Fruit fly (Drosophila melanogaster) whole organism, adult: Measurements from ENCODE around the gene mesh.

Experiments used
- CG11617 ChIP-seq: fragments of 200-800 bp; sonication (Bioruptor generic); optimal IDR thresholded peaks from 2 replicates; lab custom pipeline; 2017; ENCODE audit warnings: mild to moderate bottlenecking, missing biosample characterization, missing genetic modification reagents, missing genetic modification characterization
- CG12768 ChIP-seq: fragments of 200-800 bp; sonication (Bioruptor generic); optimal IDR thresholded peaks from 2 replicates; lab custom pipeline; 2017; ENCODE audit warnings: missing biosample characterization, missing genetic modification characterization, mild to moderate bottlenecking, moderate library complexity, missing genetic modification reagents
- CG14711 ChIP-seq: fragments of 200-800 bp; sonication (Bioruptor generic); optimal IDR thresholded peaks from 2 replicates; lab custom pipeline; 2018; ENCODE audit warnings: missing biosample characterization, mild to moderate bottlenecking, missing genetic modification characterization, moderate library complexity
- CG1620 ChIP-seq: fragments of 200-800 bp; sonication (Bioruptor generic); optimal IDR thresholded peaks from 2 replicates; lab custom pipeline; 2016; ENCODE audit warnings: missing biosample characterization, missing genetic modification characterization
- CG33017 ChIP-seq: fragments of 200-800 bp; sonication (Bioruptor generic); optimal IDR thresholded peaks from 2 replicates; lab custom pipeline; 2018; ENCODE audit warnings: missing biosample characterization, mild to moderate bottlenecking, missing genetic modification characterization, moderate library complexity
- CG5204 ChIP-seq: fragments of 200-800 bp; sonication (Bioruptor generic); optimal IDR thresholded peaks from 2 replicates; lab custom pipeline; 2016; ENCODE audit warnings: missing biosample characterization, missing genetic modification characterization
- CG7045 ChIP-seq: fragments of 200-800 bp; sonication (Bioruptor generic); optimal IDR thresholded peaks from 2 replicates; lab custom pipeline; 2017; ENCODE audit warnings: missing biosample characterization, mild to moderate bottlenecking, missing genetic modification characterization
- CG7101 ChIP-seq: fragments of 200-800 bp; sonication (Bioruptor generic); optimal IDR thresholded peaks from 2 replicates; lab custom pipeline; 2018; ENCODE audit warnings: missing biosample characterization, mild to moderate bottlenecking, missing genetic modification characterization, moderate library complexity
- Clk ChIP-seq: fragments of 200-800 bp; sonication (Bioruptor generic); optimal IDR thresholded peaks from 2 replicates; lab custom pipeline; 2017; ENCODE audit warnings: missing biosample characterization, missing genetic modification characterization
- Hr96 ChIP-seq: fragments of 200-800 bp; sonication (Bioruptor generic); optimal IDR thresholded peaks from 2 replicates; lab custom pipeline; 2016; ENCODE audit warnings: missing biosample characterization, missing genetic modification characterization
- cnc ChIP-seq, 2 experiments: fragments of >200 bp; optimal IDR thresholded peaks; 2 replicates each; lab custom pipeline; 2017
- kay ChIP-seq: fragments of 200-800 bp; sonication (Bioruptor generic); peaks from one replicate; lab custom pipeline; 2016; ENCODE audit warnings: missing biosample characterization, missing genetic modification characterization, borderline replicate concordance
- ovo ChIP-seq: fragments of 200-800 bp; sonication (Bioruptor generic); optimal IDR thresholded peaks from 2 replicates; lab custom pipeline; 2016; ENCODE audit warnings: missing biosample characterization, missing genetic modification characterization
- pad ChIP-seq: fragments of 200-800 bp; sonication (Bioruptor generic); optimal IDR thresholded peaks from 3 replicates; lab custom pipeline; 2017; ENCODE audit warnings: missing biosample characterization, missing genetic modification characterization, mild to moderate bottlenecking, moderate library complexity, missing genetic modification reagents
- tj ChIP-seq: fragments of 200-800 bp; sonication (Bioruptor generic); optimal IDR thresholded peaks from 3 replicates; lab custom pipeline; 2017; ENCODE audit warnings: missing biosample characterization, mild to moderate bottlenecking, missing genetic modification characterization, moderate library complexity

mesh gene

DNA sequence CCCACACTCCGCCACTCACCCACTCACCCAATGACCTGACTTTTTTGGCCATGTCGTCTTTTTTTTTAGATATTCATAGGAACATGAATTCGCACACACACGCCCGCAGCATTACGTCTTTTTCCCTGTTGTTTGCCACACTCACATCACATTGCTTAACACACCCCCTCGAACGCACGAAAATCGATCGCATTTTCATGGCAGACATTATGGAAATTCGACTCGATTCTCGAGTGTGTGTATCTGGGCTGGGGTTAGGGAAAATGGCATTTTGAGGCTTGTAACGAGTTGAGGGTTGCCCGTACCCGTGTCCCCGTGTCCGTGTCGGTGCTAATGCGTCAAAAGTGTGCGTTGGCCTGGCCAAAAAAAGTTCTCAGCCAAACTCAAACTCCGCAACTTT lies 53.9 kb downstream of the mesh start:
- no peak for TF ChIP-seq cnc (optimal IDR thresholded peaks at IDR 0.05; lab: Kevin White, UChicago)
- TF ChIP-seq CG11617, result no peak
- no peak for TF ChIP-seq CG7045

DNA sequence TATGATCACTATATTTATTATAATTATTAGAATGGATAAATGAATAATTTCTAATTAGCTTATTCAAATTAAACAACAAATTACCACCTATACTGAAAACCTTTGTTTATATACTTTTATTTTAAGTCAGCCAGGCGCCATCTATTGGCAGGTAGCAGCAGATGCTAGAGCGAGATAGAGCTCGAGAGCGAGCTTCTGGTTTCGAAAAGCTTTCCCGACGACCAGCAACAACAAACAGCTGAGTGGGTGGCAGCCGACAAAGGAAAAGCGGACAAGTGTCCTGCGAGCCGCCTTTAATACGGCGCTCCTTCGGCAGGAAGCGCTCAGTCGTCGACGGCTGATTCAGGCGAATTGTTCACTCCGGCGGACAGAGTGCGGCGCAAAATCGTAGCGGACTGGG lies 61.5 kb downstream of the mesh start, which contains the start of gene Gycbeta100B:
Gene Gycbeta100B (plus strand): TSS at position 337 of the 400 bp plus-strand sequence.
- no peak for TF ChIP-seq CG11617
- no peak for TF ChIP-seq CG7101 (tag; lab: Kevin White, UChicago)
- TF ChIP-seq CG12768, result no peak
- TF ChIP-seq kay, result no peak
- TF ChIP-seq tj, result no peak
- TF ChIP-seq CG7045, result peak; percentile 1
- no peak for TF ChIP-seq cnc (optimal IDR thresholded peaks at IDR 0.05; lab: Kevin White, UChicago)
- no peak for TF ChIP-seq CG1620
- no peak for TF ChIP-seq CG14711

- TF ChIP-seq CG12768, result no peak
- no peak for TF ChIP-seq CG7045
- no peak for TF ChIP-seq CG33017 (tag; lab: Kevin White, UChicago)
- no peak for TF ChIP-seq CG7101 (tag; lab: Kevin White, UChicago)
- no peak for TF ChIP-seq Clk (GFP tag; lab: Kevin White, UChicago)
- no peak for TF ChIP-seq kay
- TF ChIP-seq CG14711, result no peak
- TF ChIP-seq pad, result no peak
- no peak for TF ChIP-seq CG5204
- TF ChIP-seq ovo (GFP tag; lab: Kevin White, UChicago), result no peak
- no peak for TF ChIP-seq Hr96 (GFP tag; lab: Kevin White, UChicago)
Observed at dm6 chr3R:31130566-31130965, 65.0 kb downstream of the mesh start, which contains the start of gene Ktch. Gene Ktch, minus strand, starts transcription at chr3R:31130666.
